Worm (Caenorhabditis elegans): ENCODE data around the gene T10B5.8.

The T10B5.8 gene

DNA sequence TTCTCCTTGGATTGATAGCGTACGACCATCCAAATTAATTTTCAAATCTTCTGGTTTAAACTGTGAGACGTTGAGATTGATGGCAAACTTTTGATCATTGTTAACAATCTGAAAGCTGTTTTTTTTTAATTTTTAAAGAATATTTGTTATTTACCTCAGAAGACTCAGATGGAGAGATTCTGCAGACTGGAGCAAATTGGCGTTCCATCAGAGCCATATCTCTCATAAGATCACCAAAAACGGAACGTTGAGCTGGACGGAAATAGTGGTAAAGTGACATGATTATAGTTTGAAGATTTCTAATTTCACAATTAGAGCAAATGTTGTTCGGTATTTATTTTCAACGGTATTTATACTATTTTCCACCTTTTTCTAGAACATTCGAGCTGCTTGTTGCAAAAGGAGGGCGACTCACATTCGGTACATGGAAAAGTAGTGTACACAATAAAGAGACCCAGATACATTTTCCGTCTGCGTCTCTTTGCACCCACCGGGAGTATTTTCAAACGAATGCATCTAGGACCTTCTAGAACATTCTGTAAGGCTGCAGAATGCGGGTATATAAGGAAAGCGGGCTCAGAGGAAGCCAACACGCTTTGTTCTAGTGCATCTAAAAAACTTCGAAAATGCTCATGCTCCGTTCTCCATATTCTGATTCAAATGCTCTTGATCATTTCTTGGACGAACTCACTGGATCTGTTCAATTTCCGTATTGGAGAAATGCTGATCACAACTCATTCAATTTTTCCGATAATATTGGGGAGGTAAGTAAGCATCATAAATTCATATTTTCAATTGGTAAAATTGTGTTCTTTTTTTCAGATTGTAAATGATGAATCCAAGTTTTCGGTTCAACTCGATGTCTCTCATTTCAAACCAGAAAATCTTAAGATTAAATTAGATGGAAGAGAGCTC lies 36.9 kb upstream of the T10B5.8 start, which contains the start of the genes hsp-16.2 and hsp-16.41 (continued):
- TF ChIP-seq daf-19 (GFP tag; conservative IDR thresholded peaks at IDR 0.05), result no peak
- peak; percentile 97 for TF ChIP-seq mdt-29 (GFP tag; IDR thresholded peaks at IDR 0.05)
- 0 out of 2 replicates have a peak, but pooled peaks have one; percentile 5 for TF ChIP-seq madf-9 (GFP tag; conservative IDR thresholded peaks at IDR 0.05)
- TF ChIP-seq nhr-77 (tag; optimal IDR thresholded peaks at IDR 0.05), result no peak
- no peak for TF ChIP-seq attf-4 (tag; optimal IDR thresholded peaks at IDR 0.05)
- peak; percentile 94 for TF ChIP-seq nhr-48 (tag; optimal IDR thresholded peaks at IDR 0.05)
- no peak for TF ChIP-seq skn-1 (tag; optimal IDR thresholded peaks at IDR 0.05)
- TF ChIP-seq T26A8.4 (GFP tag; IDR thresholded peaks at IDR 0.05), result no peak; the same call in 1 of the 2 replicates
- peak in 1 of 2 experiments; percentile 29 for TF ChIP-seq unc-62 (GFP tag; optimal IDR thresholded peaks at IDR 0.05 in 1 of 2)
- TF ChIP-seq unc-62 (tag; optimal IDR thresholded peaks at IDR 0.05), result no peak
- peak; percentile 45 for TF ChIP-seq lin-38 (GFP tag; IDR thresholded peaks at IDR 0.05)

ce11 chrV:1805724-1806316 lies 36.0 kb upstream of the T10B5.8 start:
- TF ChIP-seq mep-1 (tag; optimal IDR thresholded peaks at IDR 0.05) (no peak), pha-4 (GFP tag; IDR thresholded peaks at IDR 0.05) (no peak), pha-4 (tag; optimal IDR thresholded peaks at IDR 0.05) (peak; percentile 56), F44E2.7 (GFP tag; IDR thresholded peaks at IDR 0.05) (no peak), gei-8 (GFP tag; optimal IDR thresholded peaks at IDR 0.05) (no peak), mxl-3 (GFP tag; optimal IDR thresholded peaks at IDR 0.05) (peak; percentile 31), ceh-20 (GFP tag; IDR thresholded peaks at IDR 0.05) (no peak), zip-11 (GFP tag; IDR thresholded peaks at IDR 0.05) (no peak), lim-7 (GFP tag; IDR thresholded peaks at IDR 0.05) (0 out of 2 replicates have a peak, but pooled peaks have one; percentile 19), hlh-11 (tag; optimal IDR thresholded peaks at IDR 0.05) (peak; percentile 3), aha-1 (tag) (peak; percentile 44), ceh-28 (tag; optimal IDR thresholded peaks at IDR 0.05) (no peak), zag-1 (tag; optimal IDR thresholded peaks at IDR 0.05) (no peak), daf-16 (GFP tag; optimal IDR thresholded peaks at IDR 0.05) (no peak), daf-16 (tag; optimal IDR thresholded peaks at IDR 0.05) (peak; percentile 14), lin-39 (tag; optimal IDR thresholded peaks at IDR 0.05) (no peak), Y75B8A.6 (GFP tag; IDR thresholded peaks at IDR 0.05) (no peak), zfp-3 (GFP tag; conservative IDR thresholded peaks at IDR 0.05) (peak; percentile 46; the same call in 1 of the 2 replicates), lir-3 (tag; optimal IDR thresholded peaks at IDR 0.05) (no peak), saeg-2 (GFP tag; IDR thresholded peaks at IDR 0.05) (no peak)

DNA sequence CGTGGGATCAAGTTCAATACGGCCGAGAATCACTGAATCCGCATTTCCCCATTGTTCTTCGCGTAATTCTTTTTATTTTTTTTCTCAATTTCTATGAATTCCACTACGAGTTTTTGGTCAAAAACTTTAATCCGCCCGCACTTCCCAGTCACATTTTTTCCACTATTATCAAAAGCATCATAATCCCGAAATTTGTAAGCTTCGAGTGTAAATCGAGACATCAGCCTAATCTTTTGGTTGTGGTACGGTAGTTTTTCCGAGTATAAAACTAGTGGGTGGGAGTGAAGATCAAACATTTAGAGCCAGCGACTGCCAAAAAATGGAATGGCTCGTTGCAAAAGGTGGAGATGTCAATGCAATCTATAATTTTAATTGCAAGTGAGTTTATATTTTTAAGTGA lies 34.7 kb upstream of the T10B5.8 start, which contains the start of gene srt-42:
TSS of gene srt-42 (plus strand) at position 301 of the 400 bp plus-strand sequence.
- no peak for TF ChIP-seq dmd-6 (GFP tag; IDR thresholded peaks at IDR 0.05)
- TF ChIP-seq dve-1 (tag; optimal IDR thresholded peaks at IDR 0.05; ENCODE audit: insufficient read depth), result no peak
- no peak for TF ChIP-seq mxl-2 (GFP tag; conservative IDR thresholded peaks at IDR 0.05)
- TF ChIP-seq nhr-10 (tag; optimal IDR thresholded peaks at IDR 0.05), result no peak
- TF ChIP-seq lin-1 (GFP tag; IDR thresholded peaks at IDR 0.05), result no peak
- no peak for TF ChIP-seq attf-4 (tag; optimal IDR thresholded peaks at IDR 0.05)
- no peak for TF ChIP-seq unc-130 (GFP tag; optimal IDR thresholded peaks at IDR 0.05)
- no peak for TF ChIP-seq pqm-1 (tag; optimal IDR thresholded peaks at IDR 0.05)
- no peak for TF ChIP-seq ceh-32 (tag; optimal IDR thresholded peaks at IDR 0.05; ENCODE audit: poor library complexity)
- no peak for TF ChIP-seq nhr-77 (tag; optimal IDR thresholded peaks at IDR 0.05)
- no peak for TF ChIP-seq zip-11 (GFP tag; IDR thresholded peaks at IDR 0.05)
- TF ChIP-seq egl-27 (tag; optimal IDR thresholded peaks at IDR 0.05), result no peak
- no peak for TF ChIP-seq ceh-28 (tag; optimal IDR thresholded peaks at IDR 0.05)
- TF ChIP-seq cey-2 (tag; optimal IDR thresholded peaks at IDR 0.05; ENCODE audit: borderline replicate concordance, insufficient read depth), result no peak
- TF ChIP-seq zfp-3 (GFP tag; conservative IDR thresholded peaks at IDR 0.05), result no peak
- no peak for TF ChIP-seq aly-2 (tag; optimal IDR thresholded peaks at IDR 0.05)
- TF ChIP-seq lin-39 (tag; optimal IDR thresholded peaks at IDR 0.05), result no peak
